Worm (Caenorhabditis elegans): ENCODE measurements around the gene K06A9.1.

DNA sequence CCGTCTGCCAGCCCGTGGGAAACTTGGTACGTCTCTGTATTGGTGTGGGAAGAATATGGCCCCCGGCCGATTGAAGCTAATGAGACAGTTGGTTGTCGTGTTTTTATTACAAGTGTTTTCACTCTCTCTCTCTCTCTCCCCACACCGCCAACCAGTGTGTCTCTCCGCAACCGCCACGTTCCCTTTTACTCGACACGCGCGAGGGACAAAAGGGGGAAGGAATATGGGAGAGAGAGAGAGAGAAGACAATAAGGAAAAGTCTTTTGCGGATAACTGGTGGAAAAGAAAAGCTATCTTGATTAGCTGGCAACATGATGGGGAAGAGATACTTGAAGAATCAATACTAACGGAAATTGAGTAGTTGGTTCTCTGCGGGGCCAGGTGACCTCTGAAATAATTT lies 31.4 kb downstream of the K06A9.1 start:
- no peak for TF ChIP-seq him-1 (tag; optimal IDR thresholded peaks at IDR 0.05)
- TF ChIP-seq W03F9.2 (tag; optimal IDR thresholded peaks at IDR 0.05), result no peak
- TF ChIP-seq dao-5 (tag; optimal IDR thresholded peaks at IDR 0.05), result no peak

Data from whole organism, L4/young adult.